Fruit fly (Drosophila melanogaster) whole organism, prepupa: ENCODE results near the gene CG7248.

Experiments
- Blimp-1 ChIP-seq: fragments of 200-800 bp; sonication (Bioruptor generic); optimal IDR thresholded peaks from 3 replicates; lab custom pipeline; 2017; ENCODE audit warnings: missing biosample characterization, missing genetic modification characterization, mild to moderate bottlenecking, moderate library complexity, missing genetic modification reagents
- CG10631 ChIP-seq: fragments of 200-800 bp; sonication (Bioruptor generic); optimal IDR thresholded peaks from 2 replicates; lab custom pipeline; 2016; ENCODE audit warnings: missing biosample characterization, missing genetic modification characterization
- CG11294 ChIP-seq: fragments of 200-800 bp; sonication (Bioruptor generic); IDR thresholded peaks from 2 replicates; pipeline ENCODE4 v1.3.6; 2022; ENCODE audit warnings: missing biosample characterization, missing genetic modification characterization
- CG11762 ChIP-seq: fragments of 200-800 bp; sonication (Bioruptor generic); optimal IDR thresholded peaks from 3 replicates; lab custom pipeline; 2016; ENCODE audit warnings: missing biosample characterization, missing genetic modification characterization; ENCODE audit not compliant: insufficient read depth
- CG11902 ChIP-seq: fragments of 200-800 bp; sonication (Bioruptor generic); optimal IDR thresholded peaks from 3 replicates; lab custom pipeline; 2016; ENCODE audit warnings: missing biosample characterization, missing genetic modification characterization
- CG15336 ChIP-seq: fragments of 200-800 bp; sonication (Bioruptor generic); IDR thresholded peaks from 2 replicates; pipeline ENCODE4 v1.3.6; 2022; ENCODE audit warnings: missing biosample characterization, missing genetic modification characterization
- CG1621 ChIP-seq: fragments of 200-800 bp; sonication (Bioruptor generic); optimal IDR thresholded peaks from 3 replicates; lab custom pipeline; 2018; ENCODE audit warnings: missing biosample characterization, mild to moderate bottlenecking, missing genetic modification characterization
- CG31627 ChIP-seq: fragments of 200-800 bp; sonication (Bioruptor generic); optimal IDR thresholded peaks from 3 replicates; lab custom pipeline; 2016; ENCODE audit warnings: missing biosample characterization, missing genetic modification characterization
- CG32006 ChIP-seq: fragments of 200-800 bp; sonication (Bioruptor generic); optimal IDR thresholded peaks from 3 replicates; lab custom pipeline; 2017; ENCODE audit warnings: missing biosample characterization, mild to moderate bottlenecking, missing genetic modification characterization
- CG34406 ChIP-seq: fragments of 200-800 bp; sonication (Bioruptor generic); optimal IDR thresholded peaks from 3 replicates; lab custom pipeline; 2016; ENCODE audit warnings: missing biosample characterization, missing genetic modification characterization
- CG3919 ChIP-seq: fragments of 200-800 bp; sonication (Bioruptor generic); optimal IDR thresholded peaks from 3 replicates; lab custom pipeline; 2016; ENCODE audit warnings: missing biosample characterization, missing genetic modification characterization
- CG4318 ChIP-seq: fragments of 200-800 bp; sonication (Bioruptor generic); optimal IDR thresholded peaks from 3 replicates; lab custom pipeline; 2017; ENCODE audit warnings: missing biosample characterization, mild to moderate bottlenecking, missing genetic modification characterization
- CG6276 ChIP-seq: fragments of 200-800 bp; sonication (Bioruptor generic); optimal IDR thresholded peaks from 2 replicates; lab custom pipeline; 2017; ENCODE audit warnings: missing biosample characterization, mild to moderate bottlenecking, missing genetic modification characterization
- CG6792 ChIP-seq: fragments of 200-800 bp; sonication (Bioruptor generic); optimal IDR thresholded peaks from 3 replicates; lab custom pipeline; 2016; ENCODE audit warnings: missing biosample characterization, missing genetic modification characterization
- CG6808 ChIP-seq: fragments of 200-800 bp; sonication (Bioruptor generic); optimal IDR thresholded peaks from 3 replicates; lab custom pipeline; 2017; ENCODE audit warnings: missing biosample characterization, missing genetic modification characterization, mild to moderate bottlenecking, moderate library complexity, missing genetic modification reagents
- CG7368 ChIP-seq: fragments of 200-800 bp; sonication (Bioruptor generic); optimal IDR thresholded peaks from 3 replicates; lab custom pipeline; 2016; ENCODE audit warnings: missing biosample characterization, missing genetic modification characterization
- CG8319 ChIP-seq: fragments of 200-800 bp; sonication (Bioruptor generic); optimal IDR thresholded peaks from 3 replicates; lab custom pipeline; 2016; ENCODE audit warnings: missing biosample characterization, missing genetic modification characterization
- CG8632 ChIP-seq: fragments of 200-800 bp; sonication (Bioruptor generic); optimal IDR thresholded peaks from 3 replicates; lab custom pipeline; 2016; ENCODE audit warnings: missing biosample characterization, missing genetic modification characterization
- CG9139 ChIP-seq: fragments of 200-800 bp; sonication (Bioruptor generic); optimal IDR thresholded peaks from 3 replicates; lab custom pipeline; 2017; ENCODE audit warnings: missing biosample characterization, mild to moderate bottlenecking, missing genetic modification characterization
- Eip78C ChIP-seq: fragments of 200-800 bp; sonication (Bioruptor generic); peaks from one replicate; lab custom pipeline; 2016; ENCODE audit warnings: missing biosample characterization, missing genetic modification characterization
- Eip93F ChIP-seq: fragments of 200-800 bp; sonication (Bioruptor generic); optimal IDR thresholded peaks from 2 replicates; lab custom pipeline; 2016; ENCODE audit warnings: missing biosample characterization, mild to moderate bottlenecking, missing genetic modification characterization
- Ets21C ChIP-seq: fragments of 200-800 bp; sonication (Bioruptor generic); optimal IDR thresholded peaks from 3 replicates; lab custom pipeline; 2016; ENCODE audit warnings: missing biosample characterization, missing genetic modification characterization
- Ets96B ChIP-seq: fragments of 200-800 bp; optimal IDR thresholded peaks from 2 replicates; lab custom pipeline; 2019; ENCODE audit warnings: missing biosample characterization, mild to moderate bottlenecking, missing genetic modification characterization, moderate library complexity
- Gug ChIP-seq: fragments of 200-800 bp; sonication (Bioruptor generic); IDR thresholded peaks from 2 replicates; pipeline ENCODE4 v1.3.6; 2022; ENCODE audit warnings: missing biosample characterization, missing genetic modification characterization
- Hr38 ChIP-seq: sonication (Bioruptor generic); optimal IDR thresholded peaks from 2 replicates; lab custom pipeline; 2016; ENCODE audit warnings: missing biosample characterization, missing genetic modification characterization
- Hr39 ChIP-seq: fragments of 200-800 bp; sonication (Bioruptor generic); optimal IDR thresholded peaks from 2 replicates; lab custom pipeline; 2016; ENCODE audit warnings: missing biosample characterization, missing genetic modification characterization
- Hr4 ChIP-seq: fragments of 200-800 bp; sonication (Bioruptor generic); optimal IDR thresholded peaks from 3 replicates; lab custom pipeline; 2016; ENCODE audit warnings: missing biosample characterization, missing genetic modification characterization
- Met ChIP-seq: fragments of 200-800 bp; sonication (Bioruptor generic); optimal IDR thresholded peaks from 3 replicates; lab custom pipeline; 2016; ENCODE audit warnings: missing biosample characterization, missing genetic modification characterization
- Sox102F ChIP-seq: fragments of 200-800 bp; sonication (Bioruptor generic); optimal IDR thresholded peaks from 2 replicates; lab custom pipeline; 2016; ENCODE audit warnings: missing biosample characterization, mild to moderate bottlenecking, missing genetic modification characterization
- Sox15 ChIP-seq: fragments of 200-800 bp; sonication (Bioruptor generic); optimal IDR thresholded peaks from 3 replicates; lab custom pipeline; 2016; ENCODE audit warnings: missing biosample characterization, missing genetic modification characterization
- achi ChIP-seq: fragments of 200-800 bp; sonication (Bioruptor generic); optimal IDR thresholded peaks from 3 replicates; lab custom pipeline; 2016; ENCODE audit warnings: missing biosample characterization, missing genetic modification characterization
- cyc ChIP-seq: fragments of 200-800 bp; sonication (Bioruptor generic); optimal IDR thresholded peaks from 3 replicates; lab custom pipeline; 2016; ENCODE audit warnings: missing biosample characterization, missing genetic modification characterization
- dac ChIP-seq: fragments of 200-800 bp; sonication (Bioruptor generic); optimal IDR thresholded peaks from 2 replicates; lab custom pipeline; 2017; ENCODE audit warnings: missing biosample characterization, mild to moderate bottlenecking, missing genetic modification characterization
- eg ChIP-seq: fragments of 200-800 bp; sonication (Bioruptor generic); IDR thresholded peaks from 3 replicates; pipeline ENCODE4 v1.3.6; 2022; ENCODE audit warnings: missing biosample characterization, missing genetic modification characterization
- fd59A ChIP-seq: fragments of 200-800 bp; sonication (Bioruptor generic); optimal IDR thresholded peaks from 2 replicates; lab custom pipeline; 2017; ENCODE audit warnings: missing biosample characterization, mild to moderate bottlenecking, missing genetic modification characterization, missing genetic modification reagents
- fkh ChIP-seq: fragments of 200-800 bp; sonication (Bioruptor generic); optimal IDR thresholded peaks from 3 replicates; lab custom pipeline; 2017; ENCODE audit warnings: missing biosample characterization, mild to moderate bottlenecking, missing genetic modification characterization, moderate library complexity
- net ChIP-seq: fragments of 200-800 bp; sonication (Bioruptor generic); optimal IDR thresholded peaks from 3 replicates; lab custom pipeline; 2016; ENCODE audit warnings: missing biosample characterization, missing genetic modification characterization
- pdm3 ChIP-seq: fragments of 200-800 bp; sonication (Bioruptor generic); optimal IDR thresholded peaks from 3 replicates; lab custom pipeline; 2016; ENCODE audit warnings: missing biosample characterization, missing genetic modification characterization
- salr ChIP-seq, 2 experiments: fragments of 200-800 bp; sonication (Bioruptor generic); optimal IDR thresholded peaks; 3 replicates each; lab custom pipeline; 2016 to 2018; ENCODE audit warnings: missing biosample characterization in 2 of 2, missing genetic modification characterization in 2 of 2, mild to moderate bottlenecking in 1 of 2
- spab ChIP-seq: fragments of 200-800 bp; sonication (Bioruptor generic); optimal IDR thresholded peaks from 2 replicates; lab custom pipeline; 2017; ENCODE audit warnings: missing biosample characterization, mild to moderate bottlenecking, missing genetic modification characterization, missing genetic modification reagents
- ss ChIP-seq, 2 experiments: fragments of 200-800 bp; sonication (Bioruptor generic); optimal IDR thresholded peaks; 2 replicates in 1 of 2; 3 replicates in 1 of 2; lab custom pipeline; 2017 to 2018; ENCODE audit warnings: mild to moderate bottlenecking in 2 of 2, missing biosample characterization in 2 of 2, missing genetic modification characterization in 2 of 2, moderate library complexity in 1 of 2
- svp ChIP-seq: fragments of 200-800 bp; sonication (Bioruptor generic); peaks from one replicate; lab custom pipeline; 2016; ENCODE audit warnings: missing biosample characterization, missing genetic modification characterization
- topi ChIP-seq: fragments of 200-800 bp; sonication (Bioruptor generic); optimal IDR thresholded peaks from 3 replicates; lab custom pipeline; 2016; ENCODE audit warnings: missing biosample characterization, missing genetic modification characterization
- vri ChIP-seq: fragments of 200-800 bp; sonication (Bioruptor generic); optimal IDR thresholded peaks from 3 replicates; lab custom pipeline; 2016; ENCODE audit warnings: missing biosample characterization, mild to moderate bottlenecking, missing genetic modification characterization

Gene CG7248

dm6 chr3L:11927287-11927743, 26.6 kb upstream of the CG7248 start, which contains the start of gene byn:
Gene byn, plus strand, starts transcription at chr3L:11927693.
- TF ChIP-seq achi (no peak), eg (GFP tag; lab: Robert Waterston, UW) (0 out of 3 replicates have a peak, but pooled peaks have one; percentile 11), Hr4 (GFP tag; lab: Kevin White, UChicago) (no peak), ss (GFP tag; optimal IDR thresholded peaks at IDR 0.05; lab: Kevin White, UChicago) (peak in 1 of 2 experiments; percentile 42)

- TF ChIP-seq svp = peak; percentile 50
- no peak for TF ChIP-seq topi (GFP tag; lab: Kevin White, UChicago)
These were observed 22.3 kb upstream of the CG7248 start for dm6 chr3L:11931619-11932018.

dm6 chr3L:11937270-11937669, 16.6 kb upstream of the CG7248 start:
- TF ChIP-seq fd59A (GFP tag; lab: Kevin White, UChicago) = no peak
- no peak for TF ChIP-seq Hr39 (GFP tag; lab: Kevin White, UChicago)
- TF ChIP-seq net (GFP tag; lab: Kevin White, UChicago) = no peak
- TF ChIP-seq fkh (GFP tag; lab: Kevin White, UChicago) = no peak
- no peak for TF ChIP-seq Eip93F (GFP tag; lab: Kevin White, UChicago)
- no peak for TF ChIP-seq Sox102F (GFP tag; lab: Kevin White, UChicago)
- no peak for TF ChIP-seq CG11902 (GFP tag; lab: Kevin White, UChicago)
- TF ChIP-seq Gug (GFP tag; lab: Robert Waterston, UW) = no peak
- TF ChIP-seq achi = no peak
- no peak for TF ChIP-seq topi (GFP tag; lab: Kevin White, UChicago)
- TF ChIP-seq spab (GFP tag; lab: Kevin White, UChicago) = no peak
- no peak for TF ChIP-seq salr (GFP tag; optimal IDR thresholded peaks at IDR 0.05; lab: Kevin White, UChicago)
- TF ChIP-seq CG34406 = no peak
- no peak for TF ChIP-seq Met (GFP tag; lab: Kevin White, UChicago)
- TF ChIP-seq, all 60 proteins: peak for 0

dm6 chr3L:11938716-11939115, 15.2 kb upstream of the CG7248 start, which contains the start of gene CG44837:
Gene CG44837, minus strand, starts transcription at chr3L:11938872.
- TF ChIP-seq CG31627 (GFP tag; lab: Kevin White, UChicago) (no peak), fkh (GFP tag; lab: Kevin White, UChicago) (no peak), CG4318 (GFP tag; lab: Kevin White, UChicago) (no peak), Gug (GFP tag; lab: Robert Waterston, UW) (no peak), Ets96B (tag; lab: Kevin White, UChicago) (no peak), Blimp-1 (no peak), eg (GFP tag; lab: Robert Waterston, UW) (no peak), topi (GFP tag; lab: Kevin White, UChicago) (no peak), Eip78C (no peak), dac (no peak), CG15336 (GFP tag; lab: Robert Waterston, UW) (no peak), CG8319 (GFP tag; lab: Kevin White, UChicago) (no peak), CG10631 (GFP tag; lab: Kevin White, UChicago) (no peak), CG3919 (GFP tag; lab: Kevin White, UChicago) (no peak), CG6808 (GFP tag; lab: Kevin White, UChicago) (no peak), CG11762 (GFP tag; lab: Kevin White, UChicago) (no peak)

dm6 chr3L:11941612-11942011, 12.3 kb upstream of the CG7248 start, which contains the start of gene Rpt4R:
Gene Rpt4R, plus strand, starts transcription at chr3L:11941912.
- no peak for TF ChIP-seq CG6276
- no peak for TF ChIP-seq topi (GFP tag; lab: Kevin White, UChicago)
- no peak for TF ChIP-seq Ets21C
- no peak for TF ChIP-seq cyc (GFP tag; lab: Kevin White, UChicago)
- no peak for TF ChIP-seq vri (GFP tag; lab: Kevin White, UChicago)
- TF ChIP-seq CG11762 (GFP tag; lab: Kevin White, UChicago) = no peak
- no peak for TF ChIP-seq pdm3
- no peak for TF ChIP-seq Hr38 (GFP tag; lab: Kevin White, UChicago)
- no peak for TF ChIP-seq CG4318 (GFP tag; lab: Kevin White, UChicago)
- no peak for TF ChIP-seq CG32006
- TF ChIP-seq Gug (GFP tag; lab: Robert Waterston, UW) = no peak
- TF ChIP-seq CG6792 (GFP tag; lab: Kevin White, UChicago) = no peak
- TF ChIP-seq CG8632 (GFP tag; lab: Kevin White, UChicago) = no peak
- no peak for TF ChIP-seq Sox102F (GFP tag; lab: Kevin White, UChicago)
- no peak for TF ChIP-seq CG1621 (tag; lab: Kevin White, UChicago)
- no peak for TF ChIP-seq CG11294 (GFP tag; lab: Robert Waterston, UW)
- TF ChIP-seq CG7368 (GFP tag; lab: Kevin White, UChicago) = no peak
- TF ChIP-seq Ets96B (tag; lab: Kevin White, UChicago) = no peak
- TF ChIP-seq Sox15 (GFP tag; lab: Kevin White, UChicago) = no peak
- TF ChIP-seq CG9139 (GFP tag; lab: Kevin White, UChicago) = no peak
